Fruit fly (Drosophila melanogaster): ENCODE measurements around the gene ranshi.
A peak's percentile ranks its signal among the peaks of the same experiment; 100 is the strongest.

Gene ranshi

dm6 chr3R:8747871-8748775 lies 18.6 kb upstream of the ranshi start (continued):
- 0 out of 2 replicates have a peak, but pooled peaks have one; percentile 28 for TF ChIP-seq stc (GFP tag; IDR thresholded peaks at IDR 0.05)
- TF ChIP-seq cwo (GFP tag; optimal IDR thresholded peaks at IDR 0.05): peak; percentile 14
- no peak for TF ChIP-seq CG10321 (GFP tag; IDR thresholded peaks at IDR 0.05)
- no peak for TF ChIP-seq Hmx (GFP tag; optimal IDR thresholded peaks at IDR 0.05)
- no peak for TF ChIP-seq CG1647 (GFP tag; optimal IDR thresholded peaks at IDR 0.05)
- no peak for TF ChIP-seq hth (optimal IDR thresholded peaks at IDR 0.05)
- TF ChIP-seq HLHmδ (GFP tag; optimal IDR thresholded peaks at IDR 0.05): no peak
- TF ChIP-seq Usf (GFP tag; optimal IDR thresholded peaks at IDR 0.05): peak; percentile 1
- TF ChIP-seq CG15011 (GFP tag; optimal IDR thresholded peaks at IDR 0.05): no peak
- no peak for TF ChIP-seq CG12659 (GFP tag; optimal IDR thresholded peaks at IDR 0.05)
- TF ChIP-seq Dek (tag; optimal IDR thresholded peaks at IDR 0.05): no peak
- no peak for TF ChIP-seq inv (GFP tag; IDR thresholded peaks at IDR 0.05; ENCODE audit: partially characterized antibody)
- TF ChIP-seq nerfin-1 (tag; optimal IDR thresholded peaks at IDR 0.05): peak; percentile 97
- no peak for TF ChIP-seq CG12299 (tag; optimal IDR thresholded peaks at IDR 0.05)
- 0 out of 3 replicates have a peak, but pooled peaks have one; percentile 2 for TF ChIP-seq CG14860 (GFP tag; IDR thresholded peaks at IDR 0.05; ENCODE audit: partially characterized antibody)
- TF ChIP-seq CG4730 (GFP tag; IDR thresholded peaks at IDR 0.05): no peak
- no peak for TF ChIP-seq CG5180 (GFP tag; optimal IDR thresholded peaks at IDR 0.05)
- peak; percentile 21 for TF ChIP-seq Fer3 (tag; optimal IDR thresholded peaks at IDR 0.05)
- TF ChIP-seq her (GFP tag; optimal IDR thresholded peaks at IDR 0.05): no peak
- no peak for TF ChIP-seq btn (GFP tag; optimal IDR thresholded peaks at IDR 0.05)
- TF ChIP-seq Hmr (GFP tag; optimal IDR thresholded peaks at IDR 0.05): peak; percentile 42
- no peak for TF ChIP-seq ATbp (GFP tag; optimal IDR thresholded peaks at IDR 0.05)
- TF ChIP-seq jumu (GFP tag; optimal IDR thresholded peaks at IDR 0.05): no peak
- no peak for TF ChIP-seq dmrt99B (tag; optimal IDR thresholded peaks at IDR 0.05)
- TF ChIP-seq Eip74EF (GFP tag; optimal IDR thresholded peaks at IDR 0.05): no peak
- 0 out of 2 replicates have a peak, but pooled peaks have one; percentile 14 for TF ChIP-seq Atf6 (GFP tag; IDR thresholded peaks at IDR 0.05)
- no peak for TF ChIP-seq Opbp (GFP tag; IDR thresholded peaks at IDR 0.05; ENCODE audit: partially characterized antibody)
- no peak for TF ChIP-seq insv (GFP tag; optimal IDR thresholded peaks at IDR 0.05)
- peak; percentile 9 for TF ChIP-seq Sin3A (optimal IDR thresholded peaks at IDR 0.05)
- TF ChIP-seq D19A (tag; optimal IDR thresholded peaks at IDR 0.05): no peak
- TF ChIP-seq CTCF (GFP tag; optimal IDR thresholded peaks at IDR 0.05): no peak
- no peak for TF ChIP-seq bsh (GFP tag; optimal IDR thresholded peaks at IDR 0.05)
- TF ChIP-seq NK7.1 (GFP tag; optimal IDR thresholded peaks at IDR 0.05): no peak
- TF ChIP-seq lola (GFP tag; optimal IDR thresholded peaks at IDR 0.05): no peak
- TF ChIP-seq nmo (GFP tag; optimal IDR thresholded peaks at IDR 0.05): peak; percentile 10
- no peak for TF ChIP-seq CG10959 (GFP tag; IDR thresholded peaks at IDR 0.05)
- TF ChIP-seq Dbx (GFP tag; IDR thresholded peaks at IDR 0.05): 0 out of 3 replicates have a peak, but pooled peaks have one; percentile 34
- 0 out of 2 replicates have a peak, but pooled peaks have one; percentile 10 for TF ChIP-seq CG14014 (GFP tag; IDR thresholded peaks at IDR 0.05)
- TF ChIP-seq Pdp1 (GFP tag; optimal IDR thresholded peaks at IDR 0.05): no peak
- TF ChIP-seq CG9727 (GFP tag; optimal IDR thresholded peaks at IDR 0.05): peak; percentile 33
- TF ChIP-seq fd64A (GFP tag; optimal IDR thresholded peaks at IDR 0.05): no peak
- peak; percentile 11 for TF ChIP-seq bcd (GFP tag; optimal IDR thresholded peaks at IDR 0.05)
- TF ChIP-seq lbe (GFP tag; optimal IDR thresholded peaks at IDR 0.05): peak; percentile 28
- no peak for TF ChIP-seq CG17829 (tag; optimal IDR thresholded peaks at IDR 0.05)
- TF ChIP-seq CG6175 (GFP tag; IDR thresholded peaks at IDR 0.05): no peak
- TF ChIP-seq schlank (tag; optimal IDR thresholded peaks at IDR 0.05): no peak
- TF ChIP-seq ara (GFP tag; IDR thresholded peaks at IDR 0.05): no peak
- no peak; the same call in 2 of the 3 replicates for TF ChIP-seq HLH4C (GFP tag; IDR thresholded peaks at IDR 0.05; ENCODE audit: partially characterized antibody)

Data from whole organism, embryonic.